Fruit fly (Drosophila melanogaster): ENCODE results near the gene CG17147.
A peak's percentile ranks its signal among the peaks of the same experiment; 100 is the strongest.

Gene CG17147

DNA sequence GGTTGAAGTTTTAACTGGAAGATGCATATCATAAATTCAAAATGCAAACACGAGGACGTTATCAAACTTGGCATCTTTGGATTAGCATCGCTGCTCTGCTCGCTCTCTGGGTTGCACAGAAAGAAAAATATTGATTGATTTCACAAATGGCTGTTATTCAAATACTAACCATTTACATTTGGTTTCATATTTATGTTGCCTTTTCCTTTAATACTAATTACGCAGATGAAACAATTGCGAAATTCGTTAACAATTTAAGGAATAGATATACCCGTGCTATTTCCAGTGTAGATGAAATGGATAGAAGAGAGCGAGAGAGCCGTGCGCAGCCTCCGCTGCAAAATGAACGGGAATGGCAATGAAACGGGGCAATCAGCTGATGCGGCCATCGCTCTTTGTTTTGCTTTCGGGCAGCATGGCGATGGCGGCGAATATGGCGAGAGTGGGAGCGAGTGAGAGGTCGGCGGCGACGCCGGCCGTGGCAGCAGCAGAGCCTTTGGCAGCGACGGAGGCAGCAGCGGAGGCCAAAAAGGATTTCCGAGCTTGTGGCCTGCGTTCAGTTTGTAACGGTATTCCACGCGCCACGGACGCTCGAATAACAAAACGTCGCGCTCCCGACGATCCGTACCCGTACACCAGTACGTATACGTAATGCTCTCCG, 23.9 kb downstream of the CG17147 start, which contains the start of gene rdgC (continued):
- TF ChIP-seq MTF-1 (GFP tag; optimal IDR thresholded peaks at IDR 0.05; ENCODE audit: borderline replicate concordance) (peak; percentile 88), Ptx1 (GFP tag; IDR thresholded peaks at IDR 0.05) (peak; percentile 96), abd-A (tag; optimal IDR thresholded peaks at IDR 0.05) (peak; percentile 47), fu2 (GFP tag; optimal IDR thresholded peaks at IDR 0.05) (peak; percentile 95), crc (GFP tag; optimal IDR thresholded peaks at IDR 0.05) (peak; percentile 93), Hsf (GFP tag; optimal IDR thresholded peaks at IDR 0.05) (peak; percentile 96), Drgx (GFP tag; IDR thresholded peaks at IDR 0.05) (peak; percentile 94), exex (tag; optimal IDR thresholded peaks at IDR 0.05) (peak; percentile 86), CG4617 (GFP tag; optimal IDR thresholded peaks at IDR 0.05; ENCODE audit: borderline replicate concordance) (peak; percentile 82), ac (GFP tag; optimal IDR thresholded peaks at IDR 0.05) (peak; percentile 22), CG31224 (GFP tag; IDR thresholded peaks at IDR 0.05) (peak; percentile 91), CG18599 (GFP tag; optimal IDR thresholded peaks at IDR 0.05) (peak; percentile 98), ham (GFP tag; IDR thresholded peaks at IDR 0.05) (peak; percentile 85), Dek (tag; optimal IDR thresholded peaks at IDR 0.05) (peak; percentile 94), cad (GFP tag; optimal IDR thresholded peaks at IDR 0.05) (no peak), sens-2 (GFP tag; IDR thresholded peaks at IDR 0.05) (peak; percentile 88), CG2116 (GFP tag; optimal IDR thresholded peaks at IDR 0.05) (peak; percentile 74), Gsc (GFP tag; IDR thresholded peaks at IDR 0.05) (peak; percentile 84), CG6765 (GFP tag; optimal IDR thresholded peaks at IDR 0.05) (peak; percentile 91), CG43689 (GFP tag; IDR thresholded peaks at IDR 0.05) (peak; percentile 86), CG18262 (tag; optimal IDR thresholded peaks at IDR 0.05) (peak; percentile 92), yki (optimal IDR thresholded peaks at IDR 0.05) (no peak), Oaz (GFP tag; IDR thresholded peaks at IDR 0.05) (peak; percentile 94), tap (tag; optimal IDR thresholded peaks at IDR 0.05) (peak; percentile 98), mld (GFP tag; IDR thresholded peaks at IDR 0.05; ENCODE audit: partially characterized antibody) (no peak), ab (GFP tag; optimal IDR thresholded peaks at IDR 0.05) (peak; percentile 33), CG7963 (GFP tag; IDR thresholded peaks at IDR 0.05; ENCODE audit: partially characterized antibody) (no peak), CG11723 (GFP tag; optimal IDR thresholded peaks at IDR 0.05) (peak; percentile 81), CG15269 (tag; optimal IDR thresholded peaks at IDR 0.05) (peak; percentile 96), CG15601 (tag; optimal IDR thresholded peaks at IDR 0.05) (peak; percentile 85), CG5953 (GFP tag; IDR thresholded peaks at IDR 0.05) (peak; percentile 93), sim (GFP tag; IDR thresholded peaks at IDR 0.05) (peak; percentile 89), Vsx1 (GFP tag; optimal IDR thresholded peaks at IDR 0.05) (peak; percentile 83), sqz (GFP tag; optimal IDR thresholded peaks at IDR 0.05) (peak; percentile 82), CG31365 (tag; optimal IDR thresholded peaks at IDR 0.05) (peak; percentile 89), Asciz (GFP tag; optimal IDR thresholded peaks at IDR 0.05) (peak; percentile 97), Dbx (GFP tag; IDR thresholded peaks at IDR 0.05) (peak; percentile 98), ATbp (GFP tag; optimal IDR thresholded peaks at IDR 0.05) (peak; percentile 95), CG7745 (tag; optimal IDR thresholded peaks at IDR 0.05) (no peak), dmrt99B (tag; optimal IDR thresholded peaks at IDR 0.05) (peak; percentile 98), Mes4 (GFP tag; optimal IDR thresholded peaks at IDR 0.05) (peak; percentile 93), dimm (GFP tag; IDR thresholded peaks at IDR 0.05) (peak; percentile 77), CG17912 (GFP tag; optimal IDR thresholded peaks at IDR 0.05) (peak; percentile 83), Nf-YC (tag; optimal IDR thresholded peaks at IDR 0.05) (peak; percentile 68), CG14667 (GFP tag; IDR thresholded peaks at IDR 0.05) (peak; percentile 92), C15 (GFP tag; IDR thresholded peaks at IDR 0.05) (peak; percentile 95), cato (GFP tag; optimal IDR thresholded peaks at IDR 0.05; ENCODE audit: borderline replicate concordance) (peak; percentile 87), Rfx (GFP tag; IDR thresholded peaks at IDR 0.05) (peak; percentile 98), Scr (GFP tag; IDR thresholded peaks at IDR 0.05; ENCODE audit: partially characterized antibody) (no peak), H2.0 (GFP tag; IDR thresholded peaks at IDR 0.05) (peak; percentile 94)

Measured in whole organism, embryonic.